Fruit fly (Drosophila melanogaster) whole organism, embryonic: ENCODE measurements around the gene CG32137.

Experiments
- Bdp1 ChIP-seq: fragments of 200-800 bp; sonication (Bioruptor generic); optimal IDR thresholded peaks from 3 replicates; lab custom pipeline; 2016; ENCODE audit warnings: missing biosample characterization, missing genetic modification characterization
- CG10462 ChIP-seq: fragments of 200-800 bp; sonication (Bioruptor generic); optimal IDR thresholded peaks from 2 replicates; lab custom pipeline; 2016; ENCODE audit warnings: missing biosample characterization, missing genetic modification characterization
- CG12236 ChIP-seq: fragments of 200-800 bp; sonication (Bioruptor generic); optimal IDR thresholded peaks from 2 replicates; lab custom pipeline; 2016; ENCODE audit warnings: missing biosample characterization, missing genetic modification characterization
- CG14014 ChIP-seq: fragments of 200-800 bp; sonication (Bioruptor generic); IDR thresholded peaks from 2 replicates; pipeline ENCODE4 v1.3.6; 2022; ENCODE audit warnings: missing biosample characterization, missing genetic modification characterization
- CG15479 ChIP-seq: fragments of 200-800 bp; sonication (Bioruptor generic); optimal IDR thresholded peaks from 3 replicates; lab custom pipeline; 2019; ENCODE audit warnings: missing biosample characterization, mild to moderate bottlenecking, missing genetic modification characterization, moderate library complexity
- CG18011 ChIP-seq: fragments of 200-800 bp; sonication (Bioruptor generic); optimal IDR thresholded peaks from 2 replicates; lab custom pipeline; 2017; ENCODE audit warnings: missing biosample characterization, missing genetic modification characterization, mild to moderate bottlenecking, moderate library complexity, missing genotype
- CG18476 ChIP-seq: fragments of 200-800 bp; sonication (Bioruptor generic); optimal IDR thresholded peaks from 2 replicates; lab custom pipeline; 2016; ENCODE audit warnings: missing biosample characterization, mild to moderate bottlenecking, missing genetic modification characterization
- CG2199 ChIP-seq: fragments of 200-800 bp; sonication (Bioruptor generic); IDR thresholded peaks from 3 replicates; pipeline ENCODE4 v1.3.6; 2022; ENCODE audit warnings: missing biosample characterization, missing genetic modification characterization
- CG3065 ChIP-seq: fragments of 200-800 bp; sonication (Bioruptor generic); optimal IDR thresholded peaks from 2 replicates; lab custom pipeline; 2016; ENCODE audit warnings: missing biosample characterization, missing genetic modification characterization
- CG4404 ChIP-seq: fragments of 200-800 bp; sonication (Bioruptor generic); IDR thresholded peaks from 2 replicates; pipeline ENCODE4 v1.3.6; 2022; ENCODE audit warnings: missing biosample characterization, missing genetic modification characterization
- CG5180 ChIP-seq: fragments of 200-800 bp; sonication (Bioruptor generic); optimal IDR thresholded peaks from 3 replicates; lab custom pipeline; 2017; ENCODE audit warnings: missing biosample characterization, missing genetic modification characterization, mild to moderate bottlenecking, moderate library complexity, missing genetic modification reagents
- CG6175 ChIP-seq: fragments of 200-800 bp; sonication (Bioruptor generic); IDR thresholded peaks from 3 replicates; pipeline ENCODE4 v1.3.6; 2022; ENCODE audit warnings: missing biosample characterization, missing genetic modification characterization
- CG6689 ChIP-seq: fragments of 200-800 bp; sonication (Bioruptor generic); IDR thresholded peaks from 2 replicates; pipeline ENCODE4 v1.3.6; 2022; ENCODE audit warnings: missing biosample characterization, missing genetic modification characterization
- CG7839 ChIP-seq: fragments of 200-800 bp; sonication (Bioruptor generic); optimal IDR thresholded peaks from 3 replicates; lab custom pipeline; 2018; ENCODE audit warnings: missing biosample characterization, mild to moderate bottlenecking, missing genetic modification characterization, moderate library complexity
- CG7928 ChIP-seq: fragments of 200-800 bp; sonication (Bioruptor generic); optimal IDR thresholded peaks from 2 replicates; lab custom pipeline; 2017; ENCODE audit warnings: missing biosample characterization, mild to moderate bottlenecking, missing genetic modification characterization
- CG9215 ChIP-seq: fragments of 200-800 bp; sonication (Bioruptor generic); IDR thresholded peaks from 2 replicates; pipeline ENCODE4 v1.3.6; 2022; ENCODE audit warnings: missing biosample characterization, missing genetic modification characterization
- Deaf1 ChIP-seq: fragments of 200-800 bp; optimal IDR thresholded peaks from 3 replicates; lab custom pipeline; 2019; ENCODE audit warnings: missing biosample characterization, mild to moderate bottlenecking, missing genetic modification characterization, moderate library complexity
- E2f1 ChIP-seq: fragments of 200-800 bp; sonication (Bioruptor generic); IDR thresholded peaks from 2 replicates; pipeline ENCODE4 v1.3.6; 2022; ENCODE audit warnings: missing biosample characterization, missing genetic modification characterization
- Gsc ChIP-seq: fragments of 200-800 bp; sonication (Bioruptor generic); IDR thresholded peaks from 2 replicates; pipeline ENCODE4 v1.3.6; 2022; ENCODE audit warnings: missing biosample characterization, missing genetic modification characterization
- H15 ChIP-seq: fragments of 200-800 bp; sonication (Bioruptor generic); IDR thresholded peaks from 3 replicates; pipeline ENCODE4 v1.3.6; 2022; ENCODE audit warnings: missing biosample characterization, missing genetic modification characterization
- Hey ChIP-seq: fragments of 200-800 bp; sonication (Bioruptor generic); optimal IDR thresholded peaks from 3 replicates; lab custom pipeline; 2018; ENCODE audit warnings: missing biosample characterization, mild to moderate bottlenecking, missing genetic modification characterization
- Max ChIP-seq: fragments of 200-800 bp; sonication (Bioruptor generic); optimal IDR thresholded peaks from 2 replicates; lab custom pipeline; 2016; ENCODE audit warnings: missing biosample characterization, mild to moderate bottlenecking, missing genetic modification characterization
- Meics ChIP-seq: fragments of 200-800 bp; sonication (Bioruptor generic); optimal IDR thresholded peaks from 2 replicates; lab custom pipeline; 2017; ENCODE audit warnings: missing biosample characterization, mild to moderate bottlenecking, missing genetic modification characterization
- Oaz ChIP-seq: fragments of 200-800 bp; sonication (Bioruptor generic); IDR thresholded peaks from 2 replicates; pipeline ENCODE4 v1.3.6; 2022; ENCODE audit warnings: missing biosample characterization, missing genetic modification characterization
- Optix ChIP-seq: fragments of 200-800 bp; sonication (Bioruptor generic); IDR thresholded peaks from 3 replicates; pipeline ENCODE4 v1.3.6; 2022; ENCODE audit warnings: missing biosample characterization, missing genetic modification characterization
- Rfx ChIP-seq: fragments of 200-800 bp; sonication (Bioruptor generic); IDR thresholded peaks from 2 replicates; pipeline ENCODE4 v1.3.6; 2022; ENCODE audit warnings: missing biosample characterization, missing genetic modification characterization
- Six4 ChIP-seq: fragments of 200-800 bp; sonication (Bioruptor generic); optimal IDR thresholded peaks from 2 replicates; lab custom pipeline; 2016; ENCODE audit warnings: missing biosample characterization, missing genetic modification characterization
- ash1 ChIP-seq: fragments of 200-800 bp; sonication (Bioruptor generic); optimal IDR thresholded peaks from 2 replicates; lab custom pipeline; 2018; ENCODE audit warnings: missing biosample characterization, mild to moderate bottlenecking, missing genetic modification characterization
- btn ChIP-seq: fragments of 200-800 bp; sonication (Bioruptor generic); optimal IDR thresholded peaks from 2 replicates; lab custom pipeline; 2016; ENCODE audit warnings: missing biosample characterization, missing genetic modification characterization
- corto ChIP-seq: fragments of 200-800 bp; sonication (Bioruptor generic); optimal IDR thresholded peaks from 2 replicates; lab custom pipeline; 2016; ENCODE audit warnings: missing biosample characterization, mild to moderate bottlenecking, missing genetic modification characterization, moderate library complexity
- croc ChIP-seq: fragments of 200-800 bp; sonication (Bioruptor generic); conservative IDR thresholded peaks from 3 replicates; pipeline ENCODE4 v1.3.6; 2022; ENCODE audit warnings: missing biosample characterization, missing genetic modification characterization
- dm ChIP-seq: fragments of 200-800 bp; sonication (Bioruptor generic); optimal IDR thresholded peaks from 3 replicates; lab custom pipeline; 2016; ENCODE audit warnings: missing biosample characterization, missing genetic modification characterization
- gcm ChIP-seq: fragments of 200-800 bp; sonication (Bioruptor generic); optimal IDR thresholded peaks from 2 replicates; lab custom pipeline; 2019; ENCODE audit warnings: missing biosample characterization, mild to moderate bottlenecking, missing genetic modification characterization, moderate library complexity
- grau ChIP-seq: fragments of 200-800 bp; optimal IDR thresholded peaks from 3 replicates; lab custom pipeline; 2019; ENCODE audit warnings: missing biosample characterization, mild to moderate bottlenecking, missing genetic modification characterization, moderate library complexity
- grn ChIP-seq: fragments of 200-800 bp; sonication (Bioruptor generic); optimal IDR thresholded peaks from 3 replicates; lab custom pipeline; 2017; ENCODE audit warnings: missing biosample characterization, missing genetic modification characterization
- gsb-n ChIP-seq: fragments of 200-800 bp; sonication (Bioruptor generic); optimal IDR thresholded peaks from 3 replicates; lab custom pipeline; 2018; ENCODE audit warnings: missing biosample characterization, mild to moderate bottlenecking, missing genetic modification characterization
- jigr1 ChIP-seq: fragments of 200-800 bp; sonication (Bioruptor generic); IDR thresholded peaks from 3 replicates; pipeline ENCODE4 v1.3.6; 2022; ENCODE audit warnings: missing biosample characterization, missing genetic modification characterization
- jing ChIP-seq: fragments of 200-800 bp; sonication (Bioruptor generic); optimal IDR thresholded peaks from 2 replicates; lab custom pipeline; 2018; ENCODE audit warnings: missing biosample characterization, mild to moderate bottlenecking, missing genetic modification characterization
- lmd ChIP-seq: fragments of 200-800 bp; sonication (Bioruptor generic); IDR thresholded peaks from 2 replicates; pipeline ENCODE4 v1.3.6; 2022; ENCODE audit warnings: missing biosample characterization, missing genetic modification characterization
- nmo ChIP-seq: fragments of 200-800 bp; sonication (Bioruptor generic); optimal IDR thresholded peaks from 2 replicates; lab custom pipeline; 2018; ENCODE audit warnings: missing biosample characterization, mild to moderate bottlenecking, missing genetic modification characterization, moderate library complexity
- otp ChIP-seq: fragments of 200-800 bp; sonication (Bioruptor generic); IDR thresholded peaks from 3 replicates; pipeline ENCODE4, ENCODE4 v1.3.6; 2022; ENCODE audit warnings: missing biosample characterization, missing genetic modification characterization
- p53 ChIP-seq: fragments of 200-800 bp; sonication (Bioruptor generic); optimal IDR thresholded peaks from 2 replicates; lab custom pipeline; 2016; ENCODE audit warnings: missing biosample characterization, missing genetic modification characterization
- pb ChIP-seq: fragments of 200-800 bp; sonication (Bioruptor generic); optimal IDR thresholded peaks from 3 replicates; lab custom pipeline; 2016; ENCODE audit warnings: missing biosample characterization, missing genetic modification characterization
- pnt ChIP-seq: fragments of 200-800 bp; sonication (Bioruptor generic); optimal IDR thresholded peaks from 3 replicates; lab custom pipeline; 2016; ENCODE audit warnings: missing biosample characterization, missing genetic modification characterization
- schlank ChIP-seq: fragments of 200-800 bp; sonication (Bioruptor generic); optimal IDR thresholded peaks from 2 replicates; lab custom pipeline; 2018; ENCODE audit warnings: missing biosample characterization, mild to moderate bottlenecking, missing genetic modification characterization
- sd ChIP-seq: fragments of 200-800 bp; sonication (Bioruptor generic); optimal IDR thresholded peaks from 3 replicates; lab custom pipeline; 2018; ENCODE audit warnings: missing biosample characterization, mild to moderate bottlenecking, missing genetic modification characterization, moderate library complexity
- sim ChIP-seq: fragments of 200-800 bp; sonication (Bioruptor generic); IDR thresholded peaks from 2 replicates; pipeline ENCODE4 v1.3.6; 2022; ENCODE audit warnings: missing biosample characterization, missing genetic modification characterization
- ttk ChIP-seq: fragments of 200-800 bp; sonication (Bioruptor generic); IDR thresholded peaks from 2 replicates; pipeline ENCODE4 v2.1.2; 2022; ENCODE audit warnings: missing biosample characterization, missing genetic modification characterization
- tup ChIP-seq: fragments of 200-800 bp; sonication (Bioruptor generic); optimal IDR thresholded peaks from 2 replicates; lab custom pipeline; 2016; ENCODE audit warnings: missing biosample characterization, mild to moderate bottlenecking, missing genetic modification characterization, moderate library complexity
- unpg ChIP-seq: fragments of 200-800 bp; sonication (Bioruptor generic); optimal IDR thresholded peaks from 3 replicates; lab custom pipeline; 2018; ENCODE audit warnings: missing biosample characterization, mild to moderate bottlenecking, missing genetic modification characterization, moderate library complexity

CG32137 gene

DNA sequence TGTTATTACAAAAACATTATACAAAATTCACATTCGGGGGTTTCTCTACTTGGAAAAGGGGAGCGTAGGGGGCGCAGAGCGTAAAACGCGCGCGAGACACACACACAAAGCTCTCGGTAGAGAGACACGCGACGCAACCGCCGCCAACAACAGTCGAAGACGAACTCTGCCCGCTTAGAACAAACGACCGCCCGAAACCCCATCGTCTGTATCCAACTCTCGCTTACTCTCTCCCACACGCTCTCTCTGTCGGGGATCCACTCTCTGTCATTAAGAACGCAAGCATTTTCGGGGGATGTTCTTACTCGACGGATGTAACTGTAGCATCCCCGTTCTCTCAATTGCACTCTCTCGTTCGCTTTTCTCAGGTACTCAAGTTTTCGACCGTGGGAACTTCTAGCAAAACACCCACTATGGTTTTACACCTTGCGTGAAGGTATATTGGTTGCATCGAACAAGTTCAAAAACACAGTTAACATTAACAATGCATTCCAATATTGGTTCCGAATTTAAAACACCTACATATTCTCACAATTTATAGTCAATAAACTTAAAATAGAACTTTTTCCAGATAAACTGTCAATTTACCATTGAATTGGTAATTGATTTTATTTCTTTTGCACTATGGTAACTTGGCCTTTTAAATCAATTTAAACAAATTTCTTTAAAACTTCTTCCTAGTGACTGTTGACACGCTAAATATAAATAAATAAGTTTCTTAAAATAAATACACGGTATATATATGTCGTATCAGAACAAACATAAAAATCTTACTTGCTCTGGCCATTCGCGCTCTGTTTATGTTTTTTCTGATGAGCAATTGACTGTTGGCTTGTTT, 19.0 kb upstream of the CG32137 start (continued):
- peak; percentile 77 for TF ChIP-seq ttk
- TF ChIP-seq CG6175 (GFP tag; lab: Robert Waterston, UW) = no peak
- TF ChIP-seq Max (GFP tag; lab: Kevin White, UChicago) = peak; percentile 91
- peak; percentile 90 for TF ChIP-seq Deaf1 (tag; lab: Kevin White, UChicago)
- TF ChIP-seq Hey (tag; lab: Kevin White, UChicago) = peak; percentile 15
- TF ChIP-seq otp (GFP tag; lab: Robert Waterston, UW) = peak; percentile 48; the same call in 1 of the 3 replicates
- TF ChIP-seq Oaz (GFP tag; lab: Robert Waterston, UW) = peak; percentile 55
- peak; percentile 68 for TF ChIP-seq E2f1
- TF ChIP-seq CG4404 (GFP tag; lab: Robert Waterston, UW) = peak; percentile 74
- peak; percentile 82 for TF ChIP-seq dm (GFP tag; lab: Kevin White, UChicago)
- TF ChIP-seq schlank (tag; lab: Kevin White, UChicago) = peak; percentile 77
- TF ChIP-seq sim (GFP tag; lab: Robert Waterston, UW) = no peak
- TF ChIP-seq Rfx (GFP tag; lab: Robert Waterston, UW) = peak; percentile 85
- peak; percentile 90 for TF ChIP-seq gcm (GFP tag; lab: Kevin White, UChicago)
- peak; percentile 81 for TF ChIP-seq nmo (GFP tag; lab: Kevin White, UChicago)
- peak; percentile 80 for TF ChIP-seq p53
- TF ChIP-seq pb = peak; percentile 72
- peak; percentile 12 for TF ChIP-seq CG15479 (GFP tag; lab: Kevin White, UChicago)
- TF ChIP-seq CG12236 (GFP tag; lab: Kevin White, UChicago) = peak; percentile 89
- peak; percentile 83 for TF ChIP-seq CG10462 (GFP tag; lab: Kevin White, UChicago)
- TF ChIP-seq CG7839 (tag; lab: Kevin White, UChicago) = peak; percentile 96
- TF ChIP-seq CG18011 (GFP tag; lab: Kevin White, UChicago) = peak; percentile 63
- TF ChIP-seq CG9215 = peak; percentile 82
- TF ChIP-seq Bdp1 (GFP tag; lab: Kevin White, UChicago) = peak; percentile 74
- TF ChIP-seq CG18476 (GFP tag; lab: Kevin White, UChicago) = peak; percentile 90
- peak; percentile 50; the same call in 1 of the 3 replicates for TF ChIP-seq Optix (GFP tag; lab: Robert Waterston, UW)
- peak; percentile 58; the same call in 2 of the 3 replicates for TF ChIP-seq jigr1
- peak; percentile 82 for TF ChIP-seq CG14014 (GFP tag; lab: Robert Waterston, UW)
- peak; percentile 86 for TF ChIP-seq unpg
- peak; percentile 44 for TF ChIP-seq Gsc (GFP tag; lab: Robert Waterston, UW)
- TF ChIP-seq jing = peak; percentile 88
- TF ChIP-seq CG2199 (GFP tag; lab: Robert Waterston, UW) = peak; percentile 37; the same call in 2 of the 3 replicates
- no peak for TF ChIP-seq ash1 (GFP tag; lab: Kevin White, UChicago)
- peak; percentile 76 for TF ChIP-seq Six4
- TF ChIP-seq grau (tag; lab: Kevin White, UChicago) = peak; percentile 94
- no peak for TF ChIP-seq corto (GFP tag; lab: Kevin White, UChicago)
- peak; percentile 92 for TF ChIP-seq lmd
- no peak for TF ChIP-seq sd (tag; lab: Kevin White, UChicago)
- TF ChIP-seq btn (GFP tag; lab: Kevin White, UChicago) = peak; percentile 57
- peak; percentile 90 for TF ChIP-seq pnt (GFP tag; lab: Kevin White, UChicago)
- TF ChIP-seq gsb-n (tag; lab: Kevin White, UChicago) = peak; percentile 89
- peak; percentile 84 for TF ChIP-seq croc (GFP tag; lab: Robert Waterston, UW)
- TF ChIP-seq CG5180 = peak; percentile 78
- TF ChIP-seq H15 = peak; percentile 78
- peak; percentile 95 for TF ChIP-seq Meics (GFP tag; lab: Kevin White, UChicago)
- TF ChIP-seq tup (GFP tag; lab: Kevin White, UChicago) = peak; percentile 63
- peak; percentile 66 for TF ChIP-seq CG3065
- TF ChIP-seq CG6689 (GFP tag; lab: Robert Waterston, UW) = peak; percentile 87
- TF ChIP-seq grn (GFP tag; lab: Kevin White, UChicago) = peak; percentile 14
- TF ChIP-seq CG7928 = peak; percentile 59
